Comparison of ENCODE assay signal across 4 worm cellular contexts in the genomic region with DNA sequence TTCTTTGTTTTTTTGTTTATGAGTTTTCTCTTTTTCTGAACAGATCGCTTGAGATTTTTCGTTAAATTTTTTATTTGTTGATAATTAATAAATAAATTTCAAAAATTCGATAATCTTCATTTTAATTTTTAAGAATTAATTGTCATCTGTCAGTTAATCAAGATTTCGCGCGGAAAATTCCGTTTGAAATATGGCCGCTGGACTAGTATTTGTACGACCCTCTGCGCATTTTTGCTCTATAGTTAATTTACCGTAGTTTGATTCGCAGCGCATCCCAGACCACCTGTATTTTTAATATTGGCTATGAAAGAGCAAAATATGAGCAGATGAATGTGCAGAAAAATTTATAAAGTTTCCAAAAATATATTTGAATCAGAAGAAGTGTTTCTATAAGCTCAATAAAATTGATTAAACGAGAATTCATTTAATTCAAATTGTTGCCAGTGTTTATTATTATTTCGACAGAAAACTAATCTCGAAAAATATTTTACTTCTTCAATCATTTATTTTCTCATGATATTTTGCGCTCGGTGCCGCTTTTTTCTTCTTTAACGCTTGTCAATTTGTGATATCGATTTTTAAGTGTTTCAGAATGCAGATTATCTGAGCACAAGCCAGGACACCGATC.
A peak's percentile ranks its signal among the peaks of the same experiment; 100 is the strongest.
TF ChIP-seq lines count a peak whose summit lies in the region.

TSS of gene nfi-1 (plus strand) at position 578 of the 628 bp plus-strand sequence.

TF ChIP-seq in whole organism, L1 larva, 84 proteins besides CTCF, POLR2A, EP300 and RAD21 (continued from another document and continues in another):
- TF ChIP-seq hlh-4 (tag; optimal IDR thresholded peaks at IDR 0.05; lab: Kevin White, UChicago) (no peak), hlh-17 (GFP tag; optimal IDR thresholded peaks at IDR 0.05; lab: Kevin White, UChicago; ENCODE audit: borderline replicate concordance) (no peak), efl-1 (optimal IDR thresholded peaks at IDR 0.05; lab: Kevin White, UChicago) (peak; percentile 44 to 80), efl-1 (GFP tag; optimal IDR thresholded peaks at IDR 0.05 in 1 of 2; lab: Kevin White, UChicago) (peak; percentile 82 to 97), unc-86 (tag; optimal IDR thresholded peaks at IDR 0.05; lab: Kevin White, UChicago) (no peak), nhr-85 (tag; lab: Kevin White, UChicago) (peak; percentile 13), ama-1 (optimal IDR thresholded peaks at IDR 0.05; lab: Kevin White, UChicago) (no peak), lin-15B (tag; optimal IDR thresholded peaks at IDR 0.05; lab: Kevin White, UChicago) (peak; percentile 67), nhr-90 (tag; optimal IDR thresholded peaks at IDR 0.05; lab: Kevin White, UChicago; ENCODE audit: poor library complexity) (peak; percentile 11), nhr-12 (tag; optimal IDR thresholded peaks at IDR 0.05; lab: Kevin White, UChicago) (no peak), nhr-77 (tag; optimal IDR thresholded peaks at IDR 0.05; lab: Kevin White, UChicago) (no peak), sptf-1 (tag; optimal IDR thresholded peaks at IDR 0.05; lab: Kevin White, UChicago) (no peak), pax-3 (tag; optimal IDR thresholded peaks at IDR 0.05; lab: Kevin White, UChicago) (no peak), nhr-76 (tag; optimal IDR thresholded peaks at IDR 0.05; lab: Kevin White, UChicago) (no peak), mab-9 (GFP tag; IDR thresholded peaks at IDR 0.05; lab: Robert Waterston, UW) (no peak), lin-13 (GFP tag; optimal IDR thresholded peaks at IDR 0.05; lab: Kevin White, UChicago) (no peak), ceh-90 (tag; optimal IDR thresholded peaks at IDR 0.05; lab: Kevin White, UChicago) (no peak), nhr-47 (tag; optimal IDR thresholded peaks at IDR 0.05; lab: Kevin White, UChicago) (peak; percentile 38), lsy-2 (tag; optimal IDR thresholded peaks at IDR 0.05; lab: Kevin White, UChicago) (peak; percentile 75 to 97), snu-23 (GFP tag; optimal IDR thresholded peaks at IDR 0.05; lab: Kevin White, UChicago) (peak; percentile 60), ets-5 (GFP tag; IDR thresholded peaks at IDR 0.05; lab: Robert Waterston, UW) (no peak), unc-130 (tag; optimal IDR thresholded peaks at IDR 0.05; lab: Kevin White, UChicago) (peak; percentile 55), lir-3 (tag; optimal IDR thresholded peaks at IDR 0.05; lab: Kevin White, UChicago; ENCODE audit: poor library complexity) (peak; percentile 67), sox-4 (tag; optimal IDR thresholded peaks at IDR 0.05; lab: Kevin White, UChicago) (no peak), egl-27 (tag; optimal IDR thresholded peaks at IDR 0.05; lab: Kevin White, UChicago) (no peak), dsc-1 (tag; optimal IDR thresholded peaks at IDR 0.05; lab: Kevin White, UChicago) (no peak), ceh-8 (GFP tag; optimal IDR thresholded peaks at IDR 0.05; lab: Kevin White, UChicago) (no peak), blmp-1 (tag; optimal IDR thresholded peaks at IDR 0.05; lab: Kevin White, UChicago) (peak; percentile 65), pqm-1 (tag; optimal IDR thresholded peaks at IDR 0.05; lab: Kevin White, UChicago) (no peak), sup-37 (GFP tag; optimal IDR thresholded peaks at IDR 0.05; lab: Kevin White, UChicago) (no peak), mef-2 (tag; optimal IDR thresholded peaks at IDR 0.05; lab: Kevin White, UChicago) (no peak), irx-1 (tag; optimal IDR thresholded peaks at IDR 0.05; lab: Kevin White, UChicago) (no peak)

TF ChIP-seq in whole organism, L2 larva, 48 proteins besides CTCF, POLR2A, EP300 and RAD21 (continued from another document):
- peak; percentile 36 for TF ChIP-seq crh-2 (tag; optimal IDR thresholded peaks at IDR 0.05; lab: Kevin White, UChicago)
- peak; percentile 32 for TF ChIP-seq lin-13 (GFP tag; optimal IDR thresholded peaks at IDR 0.05; lab: Kevin White, UChicago)
- no peak for TF ChIP-seq nhr-77 (tag; optimal IDR thresholded peaks at IDR 0.05; lab: Kevin White, UChicago)
- TF ChIP-seq snpc-4 (tag; optimal IDR thresholded peaks at IDR 0.05; lab: Kevin White, UChicago) = no peak

TF ChIP-seq in whole organism, L4 larva, 104 proteins besides CTCF, POLR2A, EP300 and RAD21 (continued from another document):
- TF ChIP-seq lsy-2 (tag; optimal IDR thresholded peaks at IDR 0.05; lab: Kevin White, UChicago) (peak in 1 of 2 experiments; percentile 95), unc-130 (GFP tag; optimal IDR thresholded peaks at IDR 0.05; lab: Kevin White, UChicago) (peak; percentile 65), dve-1 (tag; optimal IDR thresholded peaks at IDR 0.05; lab: Kevin White, UChicago; ENCODE audit: insufficient read depth) (peak; percentile 32), set-16 (GFP tag; IDR thresholded peaks at IDR 0.05; lab: Robert Waterston, UW) (no peak), ceh-62 (tag; optimal IDR thresholded peaks at IDR 0.05; lab: Kevin White, UChicago) (no peak), skn-1 (tag; optimal IDR thresholded peaks at IDR 0.05; lab: Kevin White, UChicago) (no peak), nhr-111 (GFP tag; optimal IDR thresholded peaks at IDR 0.05; lab: Kevin White, UChicago) (no peak), mes-2 (tag; optimal IDR thresholded peaks at IDR 0.05; lab: Kevin White, UChicago; ENCODE audit: poor library complexity, severe bottlenecking) (peak; percentile 93), zip-2 (tag; optimal IDR thresholded peaks at IDR 0.05; lab: Kevin White, UChicago) (no peak), daf-19 (GFP tag; conservative IDR thresholded peaks at IDR 0.05; lab: Robert Waterston, UW) (no peak), mep-1 (tag; optimal IDR thresholded peaks at IDR 0.05; lab: Kevin White, UChicago) (peak; percentile 43), nhr-102 (tag; optimal IDR thresholded peaks at IDR 0.05; lab: Kevin White, UChicago) (no peak), tra-1 (GFP tag; IDR thresholded peaks at IDR 0.05; lab: Robert Waterston, UW) (no peak), nhr-25 (tag; optimal IDR thresholded peaks at IDR 0.05; lab: Kevin White, UChicago; ENCODE audit: borderline replicate concordance, insufficient read depth) (no peak), rbr-2 (tag; optimal IDR thresholded peaks at IDR 0.05; lab: Kevin White, UChicago) (peak; percentile 8), snpc-4 (tag; optimal IDR thresholded peaks at IDR 0.05; lab: Kevin White, UChicago) (no peak), ZK546.5 (tag; optimal IDR thresholded peaks at IDR 0.05; lab: Kevin White, UChicago) (no peak), lin-39 (tag; optimal IDR thresholded peaks at IDR 0.05; lab: Kevin White, UChicago) (no peak), lir-3 (tag; optimal IDR thresholded peaks at IDR 0.05; lab: Kevin White, UChicago) (no peak), mdt-29 (GFP tag; IDR thresholded peaks at IDR 0.05; lab: Robert Waterston, UW) (no peak), dpl-1 (GFP tag; optimal IDR thresholded peaks at IDR 0.05; lab: Kevin White, UChicago) (peak; percentile 78), hmg-1.1 (GFP tag; IDR thresholded peaks at IDR 0.05; lab: Robert Waterston, UW) (no peak), nhr-28 (tag; optimal IDR thresholded peaks at IDR 0.05; lab: Kevin White, UChicago) (peak; percentile 41), D1046.2 (GFP tag; IDR thresholded peaks at IDR 0.05; lab: Robert Waterston, UW) (no peak), daf-8 (GFP tag; IDR thresholded peaks at IDR 0.05; lab: Robert Waterston, UW) (no peak), hif-1 (tag; optimal IDR thresholded peaks at IDR 0.05; lab: Kevin White, UChicago) (peak in 1 of 2 experiments; percentile 66), lin-29 (GFP tag; IDR thresholded peaks at IDR 0.05; lab: Robert Waterston, UW) (no peak), mdl-1 (tag; optimal IDR thresholded peaks at IDR 0.05; lab: Kevin White, UChicago) (no peak), arid-1 (GFP tag; conservative IDR thresholded peaks at IDR 0.05; lab: Robert Waterston, UW) (no peak), snpc-1.2 (GFP tag; IDR thresholded peaks at IDR 0.05; lab: Robert Waterston, UW) (no peak), lin-38 (GFP tag; IDR thresholded peaks at IDR 0.05; lab: Robert Waterston, UW) (peak; percentile 66), ceh-28 (tag; optimal IDR thresholded peaks at IDR 0.05; lab: Kevin White, UChicago) (no peak), jun-1 (tag; optimal IDR thresholded peaks at IDR 0.05; lab: Kevin White, UChicago) (no peak)

TF ChIP-seq in whole organism, late embryonic, 69 proteins besides CTCF, POLR2A, EP300 and RAD21 (continued from another document):
- TF ChIP-seq tbx-2 (tag; optimal IDR thresholded peaks at IDR 0.05; lab: Kevin White, UChicago) (peak; percentile 62), lim-6 (tag; optimal IDR thresholded peaks at IDR 0.05; lab: Kevin White, UChicago) (peak; percentile 7), che-1 (tag; optimal IDR thresholded peaks at IDR 0.05; lab: Kevin White, UChicago) (no peak), hlh-30 (tag; optimal IDR thresholded peaks at IDR 0.05; lab: Kevin White, UChicago; ENCODE audit: insufficient read depth) (no peak), fax-1 (tag; optimal IDR thresholded peaks at IDR 0.05; lab: Kevin White, UChicago) (peak; percentile 17), ets-4 (tag; optimal IDR thresholded peaks at IDR 0.05; lab: Kevin White, UChicago) (peak; percentile 61)
